Worm (Caenorhabditis elegans) whole organism, early embryonic: ENCODE data around the gene irld-14.

Experiments used
- ama-1 ChIP-seq: fragments of 150-350 bp; optimal IDR thresholded peaks from 2 replicates; lab custom pipeline; 2014
- ets-7 ChIP-seq: sonication (generic microtip); optimal IDR thresholded peaks from 2 replicates; lab custom pipeline; 2016; ENCODE audit warnings: missing genotype, missing genetic modification characterization, missing compliant biosample characterization
- hmbx-1 ChIP-seq: sonication (generic microtip); optimal IDR thresholded peaks from 2 replicates; lab custom pipeline; 2016; ENCODE audit warnings: mild to moderate bottlenecking, missing genetic modification characterization, missing compliant biosample characterization
- hmg-4 ChIP-seq: fragments of 200-800 bp; sonication (Bioruptor generic); optimal IDR thresholded peaks from 2 replicates; lab custom pipeline; 2018; ENCODE audit warnings: mild to moderate bottlenecking, missing genetic modification characterization, missing compliant biosample characterization
- pes-1 ChIP-seq: fragments of 200-800 bp; sonication (Bioruptor generic); IDR thresholded peaks from 2 replicates; pipeline ENCODE4 v1.3.6; 2022; ENCODE audit warnings: missing genetic modification reagents, missing genetic modification characterization, missing compliant biosample characterization
- sea-1 ChIP-seq: fragments of 200-800 bp; sonication (Bioruptor generic); conservative IDR thresholded peaks from 2 replicates; pipeline ENCODE4 v1.3.6; 2022; ENCODE audit warnings: missing genetic modification characterization, missing compliant biosample characterization
- tra-4 ChIP-seq: sonication (generic microtip); optimal IDR thresholded peaks from 2 replicates; lab custom pipeline; 2017; ENCODE audit warnings: missing genetic modification characterization, missing compliant biosample characterization

ce11 chrV:14971136-14971535 lies 25.2 kb upstream of the irld-14 start, which contains the start of gene nlp-59:
- TF ChIP-seq ets-7 (tag; lab: Kevin White, UChicago) (no peak), hmbx-1 (no peak), tra-4 (tag; lab: Kevin White, UChicago) (no peak), ama-1 (lab: Kevin White, UChicago) (no peak), pes-1 (no peak), sea-1 (GFP tag; lab: Robert Waterston, UW) (no peak), hmg-4 (GFP tag; lab: Kevin White, UChicago) (no peak)
